Worm (Caenorhabditis elegans) whole organism, L4/young adult: ENCODE measurements around the gene lact-2.

Experiments used
- W03F9.2 ChIP-seq: fragments of 150-350 bp; optimal IDR thresholded peaks from 2 replicates; lab custom pipeline; 2014; ENCODE audit warnings: missing biosample characterization, missing genetic modification characterization
- dao-5 ChIP-seq: sonication (generic microtip); optimal IDR thresholded peaks from 2 replicates; lab custom pipeline; 2016; ENCODE audit warnings: missing genotype, missing genetic modification characterization, moderate library complexity, missing compliant biosample characterization
- him-1 ChIP-seq: sonication (generic microtip); optimal IDR thresholded peaks from 2 replicates; lab custom pipeline; 2016; ENCODE audit warnings: missing genotype, missing genetic modification reagents, missing genetic modification characterization, missing compliant biosample characterization

lact-2 gene

DNA sequence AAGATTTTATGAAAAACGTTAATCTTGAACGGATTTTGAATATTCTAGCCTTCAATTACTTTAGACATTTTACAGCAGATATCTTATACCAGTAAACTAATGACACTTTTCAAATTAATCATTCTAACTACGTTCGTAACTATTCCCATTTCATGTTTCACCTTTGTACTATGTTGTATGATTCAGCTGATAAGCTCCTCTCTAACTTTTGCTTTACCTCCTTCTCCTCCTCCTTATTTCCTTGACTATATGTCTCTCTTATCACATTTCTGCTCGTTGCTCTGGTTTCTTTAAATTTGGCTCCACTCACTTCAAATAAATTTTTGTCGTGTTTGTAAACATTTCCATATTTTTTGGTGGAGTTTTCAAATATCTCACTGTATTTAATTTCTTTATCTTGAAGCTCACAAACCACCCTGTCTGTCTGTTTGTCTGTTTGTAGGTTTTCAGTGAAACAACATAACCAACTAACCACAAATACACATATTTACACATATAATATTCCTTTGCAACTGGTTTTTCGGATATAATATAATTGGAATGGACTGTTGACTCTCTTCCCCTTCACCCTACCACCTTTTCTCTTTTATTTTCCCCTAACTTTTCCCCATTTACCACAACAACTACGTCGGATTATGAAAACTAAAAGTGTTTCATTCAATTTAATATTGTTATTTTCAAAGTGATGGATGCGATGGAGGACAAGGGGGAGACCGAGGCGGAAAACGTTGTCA, at the start of gene lact-2:
Gene lact-2, plus strand, starts transcription at position 684 of the 734 bp plus-strand sequence.
- TF ChIP-seq W03F9.2 (tag; lab: Kevin White, UChicago) (no peak), dao-5 (tag; lab: Kevin White, UChicago) (no peak), him-1 (tag; lab: Kevin White, UChicago) (no peak)

DNA sequence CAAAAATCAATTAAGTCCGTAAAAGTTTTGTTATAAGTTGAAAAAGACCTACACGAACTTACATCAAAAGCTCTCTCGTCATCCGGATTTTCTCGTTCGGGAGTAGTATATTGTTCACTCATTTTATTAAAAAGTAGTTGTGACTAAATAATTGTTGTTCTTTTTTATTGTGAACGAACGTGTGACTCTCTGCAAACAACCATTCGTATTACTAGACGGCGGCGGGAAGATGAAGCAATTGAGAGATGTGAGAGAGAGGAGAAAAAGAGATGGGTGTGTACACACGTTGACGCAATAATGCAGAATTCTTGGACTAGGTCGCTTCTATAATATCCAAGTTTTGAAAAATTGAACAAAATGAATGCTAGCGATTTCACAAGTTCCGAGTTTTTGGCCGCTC, 49.7 kb upstream of the lact-2 start, which contains the start of the genes F52H3.11 and bath-38:
Gene F52H3.11, minus strand, starts transcription at position 203 of the 400 bp plus-strand sequence.
Gene bath-38, minus strand, starts transcription at position 310 of the 400 bp plus-strand sequence.
- TF ChIP-seq W03F9.2 (tag; lab: Kevin White, UChicago) (no peak), him-1 (tag; lab: Kevin White, UChicago) (no peak), dao-5 (tag; lab: Kevin White, UChicago) (no peak)

- TF ChIP-seq him-1 (tag; lab: Kevin White, UChicago) (no peak), dao-5 (tag; lab: Kevin White, UChicago) (no peak), W03F9.2 (tag; lab: Kevin White, UChicago) (no peak)
Observed at ce11 chrII:10045670-10046069, 49.0 kb upstream of the lact-2 start.

DNA sequence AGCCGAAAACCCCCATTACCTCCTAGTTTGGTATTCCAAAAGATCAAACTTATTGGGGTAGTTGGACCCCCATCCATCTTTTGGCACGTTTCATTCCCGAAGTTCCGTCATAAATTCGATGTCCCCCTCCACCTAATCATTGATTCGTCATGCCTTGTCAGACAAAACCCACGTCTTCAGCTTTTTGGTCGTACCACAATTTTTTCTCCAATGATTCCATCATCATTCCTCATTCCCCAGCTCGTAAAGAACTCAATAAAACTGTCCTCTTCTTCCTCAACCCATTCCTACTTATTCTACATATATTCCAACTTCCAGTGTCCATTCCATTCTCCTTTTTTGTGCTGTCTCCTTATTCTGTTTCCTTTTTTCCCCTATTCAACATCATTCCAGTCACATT, 46.1 kb upstream of the lact-2 start, which contains the start of gene flp-4:
Gene flp-4, plus strand, starts transcription at position 301 of the 400 bp plus-strand sequence.
- TF ChIP-seq him-1 (tag; lab: Kevin White, UChicago) (no peak), dao-5 (tag; lab: Kevin White, UChicago) (no peak), W03F9.2 (tag; lab: Kevin White, UChicago) (no peak)

- TF ChIP-seq him-1 (tag; lab: Kevin White, UChicago): no peak
- TF ChIP-seq W03F9.2 (tag; lab: Kevin White, UChicago): no peak
Observed at ce11 chrII:10051485-10051884, 43.2 kb upstream of the lact-2 start.

ce11 chrII:10056545-10057038, 38.1 kb upstream of the lact-2 start, which contains the start of gene C18D1.2:
Gene C18D1.2 (plus strand): TSS chrII:10056988.
- no peak for TF ChIP-seq dao-5 (tag; lab: Kevin White, UChicago)
- no peak for TF ChIP-seq him-1 (tag; lab: Kevin White, UChicago)
- TF ChIP-seq W03F9.2 (tag; lab: Kevin White, UChicago): no peak

DNA sequence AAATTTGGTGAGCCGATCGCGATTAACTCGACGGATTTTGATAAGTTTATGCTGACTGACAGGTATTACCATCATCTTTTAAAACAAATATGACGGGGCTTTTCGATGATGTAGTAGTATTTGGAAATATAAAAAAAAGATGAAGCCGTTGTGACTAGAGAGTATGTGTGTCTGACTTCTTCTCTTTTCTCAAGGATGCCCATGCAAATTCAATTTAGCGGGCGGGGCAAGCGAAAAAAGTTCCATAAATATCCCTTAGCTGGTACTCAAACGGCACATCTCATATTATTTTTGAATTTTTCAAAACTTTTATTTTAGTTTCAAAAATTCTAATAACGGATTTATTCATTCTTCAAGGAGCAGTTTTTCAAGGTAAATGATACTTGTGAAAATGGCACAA, 34.2 kb upstream of the lact-2 start, which contains the start of gene stg-1:
Gene stg-1, minus strand, starts transcription at position 153 of the 400 bp plus-strand sequence.
- TF ChIP-seq dao-5 (tag; lab: Kevin White, UChicago) (no peak), him-1 (tag; lab: Kevin White, UChicago) (no peak), W03F9.2 (tag; lab: Kevin White, UChicago) (no peak)

DNA sequence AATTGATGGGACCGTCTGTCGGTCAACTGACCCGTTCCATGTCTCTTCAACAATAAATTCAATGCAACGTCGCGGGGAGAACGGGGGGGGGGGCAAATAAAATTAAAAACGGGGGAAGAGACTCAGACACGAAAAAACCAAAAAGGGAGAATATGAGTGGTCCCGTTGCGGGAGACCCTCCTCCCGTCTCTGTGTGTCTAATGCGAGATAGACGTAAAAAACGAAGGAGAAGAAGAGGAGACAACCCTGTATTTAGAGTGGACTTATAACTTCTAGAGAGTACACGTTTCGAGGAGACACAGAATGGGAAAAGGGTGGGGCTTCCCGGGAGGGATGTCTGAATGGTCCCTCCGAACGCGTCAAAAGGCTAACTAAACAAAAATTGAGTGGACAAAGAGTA, 29.2 kb upstream of the lact-2 start:
- TF ChIP-seq him-1 (tag; lab: Kevin White, UChicago): no peak

DNA sequence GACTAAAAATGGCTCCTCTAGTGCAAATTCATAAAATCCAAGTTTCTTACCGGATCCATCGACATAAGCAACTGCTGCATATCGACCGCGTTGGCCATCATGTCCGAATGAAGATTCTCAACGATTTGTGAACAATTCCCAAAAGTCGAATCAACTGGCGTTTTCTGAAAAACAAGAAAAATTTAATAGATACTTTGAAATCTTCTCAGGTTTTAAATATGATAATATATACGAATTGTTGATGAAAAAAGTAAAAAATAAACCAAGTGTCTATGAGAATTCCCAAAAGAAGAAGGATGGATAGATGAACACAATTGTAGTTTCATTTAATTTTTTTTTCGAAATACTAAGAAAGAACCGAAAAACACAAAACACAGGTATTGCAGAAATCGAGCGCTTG, 26.9 kb upstream of the lact-2 start, which contains the start of gene die-1:
Gene die-1, minus strand, starts transcription at position 101 of the 400 bp plus-strand sequence.
- TF ChIP-seq W03F9.2 (tag; lab: Kevin White, UChicago) (no peak), him-1 (tag; lab: Kevin White, UChicago) (no peak), dao-5 (tag; lab: Kevin White, UChicago) (no peak)

DNA sequence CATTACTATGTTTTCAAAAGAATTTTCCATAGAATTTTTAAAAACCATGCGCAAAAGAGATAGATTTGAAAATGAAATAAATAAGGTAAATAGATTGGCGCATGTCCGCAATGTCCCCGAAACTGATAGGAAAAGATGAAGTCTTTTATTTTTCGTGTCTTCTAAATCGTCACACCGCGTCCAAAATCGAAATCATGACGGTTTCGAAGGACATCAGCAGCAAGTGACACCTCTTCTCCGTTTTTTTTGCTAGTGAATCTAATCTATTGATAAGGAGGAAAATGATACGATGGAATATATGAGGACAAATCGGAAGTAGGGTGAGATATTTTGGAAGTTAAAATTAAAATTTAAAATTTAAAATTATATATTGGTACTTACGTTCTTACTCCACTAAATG, 20.7 kb upstream of the lact-2 start:
- TF ChIP-seq W03F9.2 (tag; lab: Kevin White, UChicago) (no peak), him-1 (tag; lab: Kevin White, UChicago) (no peak), dao-5 (tag; lab: Kevin White, UChicago) (no peak)

DNA sequence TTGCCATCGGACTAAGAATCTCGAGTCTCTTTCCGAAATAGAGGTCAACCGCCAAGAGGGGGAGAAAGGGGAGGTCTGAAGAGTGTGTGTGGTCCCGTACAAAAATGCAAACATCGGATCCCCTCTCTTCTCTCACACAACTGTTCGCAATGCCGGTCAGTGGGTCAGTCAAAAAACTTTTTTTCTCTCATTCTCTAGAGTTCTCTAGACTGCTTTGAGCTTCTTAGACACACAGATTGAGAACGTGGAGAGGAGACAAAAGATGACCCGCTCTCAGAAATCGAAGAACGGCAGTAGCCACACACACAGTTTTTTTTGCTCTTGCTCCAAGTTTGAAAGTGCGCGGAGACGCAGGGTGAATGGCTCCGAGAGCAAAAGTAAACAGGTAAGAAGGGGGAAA, 18.9 kb upstream of the lact-2 start:
- TF ChIP-seq W03F9.2 (tag; lab: Kevin White, UChicago) (no peak), him-1 (tag; lab: Kevin White, UChicago) (no peak)

DNA sequence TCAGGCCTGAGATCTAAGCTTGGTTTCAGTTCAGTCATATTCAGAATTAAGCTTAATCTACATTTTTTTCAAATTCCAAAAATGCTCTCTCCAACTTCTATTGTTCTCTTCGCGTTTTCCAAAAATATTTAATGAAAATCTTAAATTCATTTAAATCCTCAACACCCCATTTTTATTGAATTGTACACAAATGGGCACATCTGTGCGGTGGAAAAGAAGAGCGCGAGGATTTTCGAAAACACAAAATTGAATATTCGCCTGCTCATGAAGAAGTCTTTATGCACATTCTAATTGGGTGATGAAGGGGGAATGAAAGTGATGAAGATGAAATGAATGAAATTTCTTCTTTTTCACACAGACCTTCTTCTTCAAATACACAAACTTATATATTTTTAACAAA, 10.2 kb upstream of the lact-2 start:
- TF ChIP-seq him-1 (tag; lab: Kevin White, UChicago): no peak
- no peak for TF ChIP-seq dao-5 (tag; lab: Kevin White, UChicago)
- no peak for TF ChIP-seq W03F9.2 (tag; lab: Kevin White, UChicago)

ce11 chrII:10093120-10093519, 1.6 kb upstream of the lact-2 start:
- TF ChIP-seq him-1 (tag; lab: Kevin White, UChicago) (no peak), dao-5 (tag; lab: Kevin White, UChicago) (no peak), W03F9.2 (tag; lab: Kevin White, UChicago) (no peak)

ce11 chrII:10095224-10095623, 551 bp downstream of the lact-2 start:
- no peak for TF ChIP-seq W03F9.2 (tag; lab: Kevin White, UChicago)
- TF ChIP-seq him-1 (tag; lab: Kevin White, UChicago): no peak
- no peak for TF ChIP-seq dao-5 (tag; lab: Kevin White, UChicago)
